Worm (Caenorhabditis elegans) whole organism, early embryonic: ENCODE measurements around the gene ugt-51.

Experiments used
- B0310.2 ChIP-seq: sonication (generic microtip); optimal IDR thresholded peaks from 2 replicates; lab custom pipeline; 2016; ENCODE audit warnings: mild to moderate bottlenecking, missing genetic modification characterization, missing compliant biosample characterization
- F13C5.2 ChIP-seq: sonication (generic microtip); optimal IDR thresholded peaks from 2 replicates; lab custom pipeline; 2017; ENCODE audit warnings: mild to moderate bottlenecking, missing genetic modification characterization, inconsistent platforms, missing compliant biosample characterization
- aly-1 ChIP-seq: sonication (generic microtip); optimal IDR thresholded peaks from 2 replicates; lab custom pipeline; 2016; ENCODE audit warnings: missing genetic modification characterization, missing compliant biosample characterization
- ama-1 ChIP-seq: fragments of 150-350 bp; optimal IDR thresholded peaks from 2 replicates; lab custom pipeline; 2014
- ceh-13 ChIP-seq: fragments of 200-800 bp; sonication (Bioruptor generic); optimal IDR thresholded peaks from 2 replicates; lab custom pipeline; 2018; ENCODE audit warnings: mild to moderate bottlenecking, missing genetic modification characterization, missing compliant biosample characterization
- ceh-36 ChIP-seq: sonication (generic microtip); optimal IDR thresholded peaks from 2 replicates; lab custom pipeline; 2016; ENCODE audit warnings: missing genetic modification characterization, inconsistent platforms, missing compliant biosample characterization
- ets-7 ChIP-seq: sonication (generic microtip); optimal IDR thresholded peaks from 2 replicates; lab custom pipeline; 2016; ENCODE audit warnings: missing genotype, missing genetic modification characterization, missing compliant biosample characterization
- flt-1 ChIP-seq: fragments of 200-800 bp; sonication (Bioruptor generic); IDR thresholded peaks from 2 replicates; pipeline ENCODE4 v1.3.6; 2022; ENCODE audit warnings: missing genetic modification characterization, missing compliant biosample characterization
- hmbx-1 ChIP-seq: sonication (generic microtip); optimal IDR thresholded peaks from 2 replicates; lab custom pipeline; 2016; ENCODE audit warnings: mild to moderate bottlenecking, missing genetic modification characterization, missing compliant biosample characterization
- hmg-4 ChIP-seq: fragments of 200-800 bp; sonication (Bioruptor generic); optimal IDR thresholded peaks from 2 replicates; lab custom pipeline; 2018; ENCODE audit warnings: mild to moderate bottlenecking, missing genetic modification characterization, missing compliant biosample characterization
- hnd-1 ChIP-seq: sonication (generic microtip); optimal IDR thresholded peaks from 2 replicates; lab custom pipeline; 2016; ENCODE audit warnings: missing genetic modification characterization, missing compliant biosample characterization
- pes-1 ChIP-seq: fragments of 200-800 bp; sonication (Bioruptor generic); IDR thresholded peaks from 2 replicates; pipeline ENCODE4 v1.3.6; 2022; ENCODE audit warnings: missing genetic modification reagents, missing genetic modification characterization, missing compliant biosample characterization
- scrt-1 ChIP-seq: fragments of 200-800 bp; sonication (Bioruptor generic); IDR thresholded peaks from 2 replicates; pipeline ENCODE4 v1.3.6; 2022; ENCODE audit warnings: missing genetic modification characterization, missing compliant biosample characterization
- sea-1 ChIP-seq: fragments of 200-800 bp; sonication (Bioruptor generic); conservative IDR thresholded peaks from 2 replicates; pipeline ENCODE4 v1.3.6; 2022; ENCODE audit warnings: missing genetic modification characterization, missing compliant biosample characterization
- tbx-11 ChIP-seq: fragments of 200-800 bp; sonication (Bioruptor generic); IDR thresholded peaks from 2 replicates; pipeline ENCODE4 v1.3.6; 2022; ENCODE audit warnings: missing genetic modification characterization, missing compliant biosample characterization
- tbx-37 ChIP-seq: fragments of 200-800 bp; sonication (Bioruptor generic); conservative IDR thresholded peaks from 2 replicates; pipeline ENCODE4 v1.3.6; 2022; ENCODE audit warnings: missing genetic modification reagents, missing genetic modification characterization, missing compliant biosample characterization
- tra-4 ChIP-seq: sonication (generic microtip); optimal IDR thresholded peaks from 2 replicates; lab custom pipeline; 2017; ENCODE audit warnings: missing genetic modification characterization, missing compliant biosample characterization

The ugt-51 gene

DNA sequence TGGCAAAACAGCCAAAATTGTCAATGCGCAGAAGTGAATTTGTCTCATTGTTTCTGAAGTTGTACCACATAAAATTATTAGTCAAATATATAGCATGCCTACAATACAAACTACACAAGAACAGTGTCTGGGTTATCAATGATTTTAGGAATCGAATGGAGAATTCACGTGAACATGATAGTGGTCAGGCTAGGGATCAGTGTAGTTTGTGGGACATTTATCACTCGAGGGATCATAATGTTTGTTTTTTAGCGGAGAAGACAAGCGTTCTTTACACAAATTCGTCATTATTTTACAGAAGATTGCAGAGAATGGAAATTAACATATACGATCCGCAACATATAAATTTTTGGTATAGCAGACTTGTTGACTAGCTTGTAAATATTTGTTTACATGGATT lies at the start of gene ugt-51:
Gene ugt-51 (minus strand): TSS at position 101 of the 400 bp plus-strand sequence.
- TF ChIP-seq tbx-37 (GFP tag; lab: Robert Waterston, UW): no peak
- TF ChIP-seq tbx-11: no peak
- TF ChIP-seq ama-1: no peak
- no peak for TF ChIP-seq scrt-1 (GFP tag; lab: Robert Waterston, UW)
- TF ChIP-seq hmg-4: no peak
- TF ChIP-seq ets-7: no peak

DNA sequence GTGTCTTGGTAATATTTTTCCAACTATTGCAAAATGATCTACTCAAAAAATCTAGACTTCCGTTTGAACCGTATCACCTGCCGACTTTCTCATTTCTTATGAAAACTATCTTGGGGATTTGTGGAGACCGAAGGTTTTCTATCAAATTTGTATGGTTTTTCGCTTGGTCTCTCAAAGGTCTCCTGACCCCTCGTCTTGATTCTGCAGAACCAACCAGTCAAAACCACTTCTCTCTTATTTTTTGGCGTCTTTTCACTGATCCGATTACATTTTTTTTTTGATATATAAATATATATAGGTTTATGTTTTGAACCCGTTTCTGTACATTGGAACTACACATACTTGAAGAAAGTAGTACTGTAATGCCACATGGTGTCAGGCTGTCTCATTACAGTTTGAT lies 48.6 kb upstream of the ugt-51 start:
- TF ChIP-seq scrt-1 (GFP tag; lab: Robert Waterston, UW) (no peak), hnd-1 (tag; lab: Kevin White, UChicago) (no peak), pes-1 (no peak), tbx-37 (GFP tag; lab: Robert Waterston, UW) (no peak), ceh-13 (GFP tag; lab: Kevin White, UChicago) (no peak)

DNA sequence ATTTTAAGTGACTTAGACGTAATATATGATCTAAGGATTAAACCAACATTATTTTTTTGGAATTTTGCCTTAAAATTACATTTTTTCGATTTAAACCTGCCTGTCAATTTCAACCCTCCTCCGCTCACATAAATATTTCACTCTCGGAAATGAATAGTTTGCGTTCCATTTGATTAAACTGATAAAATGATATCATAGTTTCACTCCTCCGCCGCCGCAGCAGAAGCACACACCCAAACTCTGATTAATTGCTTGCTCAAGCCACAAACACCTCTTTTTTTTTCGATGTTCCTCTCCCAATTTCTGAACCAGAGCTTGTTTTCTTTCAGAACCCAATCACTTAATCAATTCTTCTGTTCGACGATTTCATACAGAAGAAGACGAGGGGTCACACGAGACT lies 45.9 kb upstream of the ugt-51 start, which contains the start of gene Y49G5B.1:
Gene Y49G5B.1 (plus strand): TSS at position 324 of the 400 bp plus-strand sequence.
- TF ChIP-seq B0310.2 (tag; lab: Kevin White, UChicago) (no peak), tbx-37 (GFP tag; lab: Robert Waterston, UW) (no peak)

DNA sequence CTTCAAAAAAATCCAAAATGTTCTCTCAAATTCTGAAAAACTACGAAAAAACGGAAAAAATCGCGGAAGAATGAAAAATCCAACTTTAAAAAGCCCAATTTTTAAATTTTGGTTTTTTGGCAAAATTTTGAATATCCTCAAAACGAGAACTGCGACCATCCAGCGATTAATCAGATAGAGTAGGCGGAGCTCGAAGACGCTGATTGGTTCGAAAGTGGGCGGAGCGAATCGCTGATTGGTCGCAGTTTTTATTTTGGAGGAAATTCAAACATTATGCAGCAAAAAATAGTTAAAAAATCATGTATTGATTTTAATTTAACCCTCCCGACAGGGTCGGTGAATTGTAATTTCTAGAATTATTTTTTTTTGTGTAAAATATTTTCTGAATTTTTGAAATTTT lies 36.6 kb upstream of the ugt-51 start:
- TF ChIP-seq tbx-37 (GFP tag; lab: Robert Waterston, UW) (no peak), F13C5.2 (tag; lab: Kevin White, UChicago) (no peak), ets-7 (no peak), ceh-36 (tag; lab: Kevin White, UChicago) (no peak), flt-1 (GFP tag; lab: Robert Waterston, UW) (no peak), tra-4 (tag; lab: Kevin White, UChicago) (no peak), scrt-1 (GFP tag; lab: Robert Waterston, UW) (no peak), tbx-11 (no peak), ceh-13 (GFP tag; lab: Kevin White, UChicago) (no peak), aly-1 (tag; lab: Kevin White, UChicago) (no peak), hmg-4 (no peak), hnd-1 (tag; lab: Kevin White, UChicago) (no peak), hmbx-1 (tag; lab: Kevin White, UChicago) (no peak), ama-1 (no peak), sea-1 (GFP tag; lab: Robert Waterston, UW) (no peak), B0310.2 (tag; lab: Kevin White, UChicago) (no peak), pes-1 (no peak)

DNA sequence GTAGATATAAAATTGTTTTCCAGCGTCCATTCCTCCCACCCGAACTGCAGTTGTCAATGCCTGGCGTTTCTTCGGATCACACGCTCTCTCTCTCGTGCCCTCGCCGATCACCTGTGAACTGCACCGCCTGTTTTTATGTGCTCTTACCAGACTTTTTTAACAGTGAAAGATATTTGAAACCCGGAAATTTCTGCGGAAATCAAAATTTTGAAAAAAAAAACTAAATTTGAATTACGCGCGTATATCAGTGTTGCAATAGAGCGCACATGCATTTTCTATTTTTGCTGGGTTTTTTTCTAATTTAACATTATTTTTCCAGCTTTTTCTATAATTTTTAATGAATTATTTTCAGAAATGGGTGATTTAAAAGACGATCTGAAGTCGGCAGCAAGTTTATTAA lies 27.0 kb upstream of the ugt-51 start, which contains the start of gene ttc-37:
Gene ttc-37 (plus strand): TSS at position 349 of the 400 bp plus-strand sequence.
- TF ChIP-seq pes-1 (no peak), B0310.2 (tag; lab: Kevin White, UChicago) (no peak), scrt-1 (GFP tag; lab: Robert Waterston, UW) (no peak), F13C5.2 (tag; lab: Kevin White, UChicago) (no peak), tbx-11 (no peak), hmg-4 (no peak), hmbx-1 (tag; lab: Kevin White, UChicago) (no peak)

DNA sequence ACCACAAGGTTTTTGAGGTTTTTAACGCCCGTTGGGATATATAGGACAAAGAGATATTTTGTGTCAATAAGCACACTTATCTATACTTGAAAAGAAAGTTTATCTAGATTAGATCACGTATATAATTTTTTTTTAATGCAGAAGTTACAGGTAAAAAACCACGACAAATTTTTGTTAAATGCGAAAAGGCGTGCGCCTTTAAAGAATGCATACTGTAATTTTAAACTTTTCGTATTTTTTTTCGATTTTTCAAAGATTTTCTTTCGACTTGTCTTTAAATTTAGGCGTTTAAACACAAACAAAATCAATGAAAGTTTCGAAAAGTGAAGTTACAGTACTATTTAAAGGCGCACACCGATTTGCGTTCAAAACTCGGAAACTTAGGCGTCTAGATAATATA lies 26.5 kb upstream of the ugt-51 start:
- no peak for TF ChIP-seq flt-1 (GFP tag; lab: Robert Waterston, UW)
- TF ChIP-seq B0310.2 (tag; lab: Kevin White, UChicago): no peak
- no peak for TF ChIP-seq pes-1
- TF ChIP-seq ama-1: no peak
- no peak for TF ChIP-seq hmbx-1 (tag; lab: Kevin White, UChicago)
- no peak for TF ChIP-seq aly-1 (tag; lab: Kevin White, UChicago)
- TF ChIP-seq ceh-13 (GFP tag; lab: Kevin White, UChicago): no peak
- TF ChIP-seq tbx-37 (GFP tag; lab: Robert Waterston, UW): no peak
- no peak for TF ChIP-seq tbx-11
- TF ChIP-seq ets-7: no peak
- no peak for TF ChIP-seq ceh-36 (tag; lab: Kevin White, UChicago)
- TF ChIP-seq scrt-1 (GFP tag; lab: Robert Waterston, UW): no peak
- no peak for TF ChIP-seq tra-4 (tag; lab: Kevin White, UChicago)
- no peak for TF ChIP-seq F13C5.2 (tag; lab: Kevin White, UChicago)
- TF ChIP-seq hmg-4: no peak

DNA sequence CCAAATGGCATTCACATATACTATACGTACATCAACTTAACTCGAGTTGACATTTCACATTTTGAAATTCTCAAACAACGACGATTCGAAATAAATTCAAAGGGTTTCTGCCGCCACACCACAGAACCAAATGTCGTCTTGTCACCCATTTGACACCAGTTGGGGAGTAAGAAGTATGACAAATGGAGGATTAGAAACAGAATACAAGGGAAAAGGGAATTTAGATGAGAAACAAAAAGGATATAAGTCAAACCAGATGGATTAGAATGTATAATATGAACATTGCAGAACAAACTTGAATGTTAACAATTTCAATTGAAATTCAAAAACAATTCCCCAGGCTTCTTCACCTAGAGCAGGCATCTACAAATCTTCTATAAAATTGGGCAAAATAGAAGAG lies 24.6 kb upstream of the ugt-51 start:
- TF ChIP-seq tra-4 (tag; lab: Kevin White, UChicago) (no peak), tbx-37 (GFP tag; lab: Robert Waterston, UW) (no peak), sea-1 (GFP tag; lab: Robert Waterston, UW) (no peak), hnd-1 (tag; lab: Kevin White, UChicago) (no peak), hmg-4 (no peak), ceh-36 (tag; lab: Kevin White, UChicago) (no peak), ceh-13 (GFP tag; lab: Kevin White, UChicago) (no peak), aly-1 (tag; lab: Kevin White, UChicago) (no peak), flt-1 (GFP tag; lab: Robert Waterston, UW) (no peak), tbx-11 (no peak), scrt-1 (GFP tag; lab: Robert Waterston, UW) (no peak), F13C5.2 (tag; lab: Kevin White, UChicago) (no peak), pes-1 (no peak), B0310.2 (tag; lab: Kevin White, UChicago) (no peak)

DNA sequence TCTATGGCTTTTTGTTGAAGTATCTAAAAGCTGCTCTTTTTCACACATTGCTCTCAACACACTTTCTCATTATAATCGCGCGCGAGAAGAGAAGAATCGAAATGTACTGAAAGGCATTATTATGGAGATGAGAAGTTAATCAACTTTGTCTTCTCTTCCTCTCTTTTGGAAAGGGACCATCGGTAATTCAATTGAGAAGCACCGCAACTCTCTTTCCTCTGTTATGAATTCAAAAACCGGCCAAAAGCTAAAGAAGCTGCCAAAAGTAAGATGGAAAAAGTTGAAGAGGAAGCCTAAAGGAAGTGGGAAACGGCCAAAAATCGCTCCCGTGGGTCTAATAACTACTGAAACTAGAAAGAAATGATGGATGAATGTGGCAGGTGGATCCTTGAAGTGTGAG lies 23.1 kb upstream of the ugt-51 start:
- TF ChIP-seq tra-4 (tag; lab: Kevin White, UChicago) (no peak), hmg-4 (no peak), B0310.2 (tag; lab: Kevin White, UChicago) (no peak), tbx-37 (GFP tag; lab: Robert Waterston, UW) (no peak), F13C5.2 (tag; lab: Kevin White, UChicago) (no peak), aly-1 (tag; lab: Kevin White, UChicago) (no peak), tbx-11 (no peak), scrt-1 (GFP tag; lab: Robert Waterston, UW) (no peak), sea-1 (GFP tag; lab: Robert Waterston, UW) (no peak), pes-1 (no peak), ceh-13 (GFP tag; lab: Kevin White, UChicago) (no peak)
